Worm (Caenorhabditis elegans) whole organism, L2 larva: ENCODE data around the gene pdi-2.

Experiments
- F13H6.1 ChIP-seq: sonication (generic microtip); optimal IDR thresholded peaks from 2 replicates; lab custom pipeline; 2016; ENCODE audit warnings: missing genetic modification characterization, missing compliant biosample characterization
- R02D3.7 ChIP-seq: fragments of 150-350 bp; optimal IDR thresholded peaks from 2 replicates; lab custom pipeline; 2014; ENCODE audit warnings: missing biosample characterization, missing genetic modification characterization
- Y55F3AM.14 ChIP-seq: fragments of 200-800 bp; sonication (Bioruptor generic); optimal IDR thresholded peaks from 2 replicates; lab custom pipeline; 2018; ENCODE audit warnings: mild to moderate bottlenecking, missing genetic modification characterization, missing compliant biosample characterization
- alr-1 ChIP-seq: fragments of 150-350 bp; optimal IDR thresholded peaks from 2 replicates; lab custom pipeline; 2014; ENCODE audit warnings: missing biosample characterization, missing genetic modification characterization
- aly-2 ChIP-seq: fragments of 150-350 bp; optimal IDR thresholded peaks from 2 replicates; lab custom pipeline; 2014; ENCODE audit warnings: missing biosample characterization, missing genetic modification characterization
- blmp-1 ChIP-seq: sonication (generic microtip); optimal IDR thresholded peaks from 2 replicates; lab custom pipeline; 2017; ENCODE audit warnings: missing genetic modification characterization, mild to moderate bottlenecking, missing compliant biosample characterization, antibody characterized with exemption, moderate library complexity; ENCODE audit not compliant: insufficient read depth
- ceh-16 ChIP-seq: fragments of 150-350 bp; optimal IDR thresholded peaks from 2 replicates; lab custom pipeline; 2014; ENCODE audit warnings: missing biosample characterization, missing genetic modification characterization
- ceh-82 ChIP-seq: fragments of 150-350 bp; optimal IDR thresholded peaks from 2 replicates; lab custom pipeline; 2014; ENCODE audit warnings: missing biosample characterization, missing genetic modification characterization
- crh-2 ChIP-seq: sonication (generic microtip); optimal IDR thresholded peaks from 2 replicates; lab custom pipeline; 2017; ENCODE audit warnings: missing biosample characterization, missing genetic modification characterization
- dmd-4 ChIP-seq: sonication (generic microtip); optimal IDR thresholded peaks from 2 replicates; lab custom pipeline; 2017; ENCODE audit warnings: missing biosample characterization, missing genetic modification characterization
- egl-27 ChIP-seq: sonication (generic microtip); optimal IDR thresholded peaks from 3 replicates; lab custom pipeline; 2017; ENCODE audit warnings: missing biosample characterization, missing genetic modification reagents, missing genetic modification characterization
- elt-1 ChIP-seq: fragments of 150-350 bp; optimal IDR thresholded peaks from 2 replicates; lab custom pipeline; 2014; ENCODE audit warnings: missing biosample characterization, missing genetic modification characterization
- elt-3 ChIP-seq: sonication (generic microtip); optimal IDR thresholded peaks from 2 replicates; lab custom pipeline; 2017; ENCODE audit warnings: missing biosample characterization, missing genetic modification characterization
- fos-1 ChIP-seq: fragments of 150-350 bp; optimal IDR thresholded peaks from 2 replicates; lab custom pipeline; 2014; ENCODE audit warnings: missing biosample characterization, missing genetic modification characterization
- gmeb-1 ChIP-seq: fragments of 150-350 bp; optimal IDR thresholded peaks from 2 replicates; lab custom pipeline; 2014; ENCODE audit warnings: missing biosample characterization, missing genetic modification characterization
- lin-11 ChIP-seq: fragments of 150-350 bp; sonication (generic microtip); optimal IDR thresholded peaks from 2 replicates; lab custom pipeline; 2014; ENCODE audit warnings: missing biosample characterization, missing genetic modification characterization, inconsistent platforms, mixed read lengths
- lin-13 ChIP-seq: fragments of 150-350 bp; optimal IDR thresholded peaks from 2 replicates; lab custom pipeline; 2014; ENCODE audit warnings: missing biosample characterization, missing genetic modification reagents, missing genetic modification characterization
- mab-5 ChIP-seq: fragments of 150-350 bp; optimal IDR thresholded peaks from 2 replicates; lab custom pipeline; 2014; ENCODE audit warnings: missing biosample characterization, missing genetic modification characterization
- mbf-1 ChIP-seq: sonication (generic microtip); optimal IDR thresholded peaks from 2 replicates; lab custom pipeline; 2017; ENCODE audit warnings: missing biosample characterization, missing genetic modification characterization
- mdl-1 ChIP-seq, 2 experiments: fragments of 150-350 bp in 1 of 2; sonication (generic microtip) in 1 of 2; optimal IDR thresholded peaks; 2 replicates each; lab custom pipeline; 2017; ENCODE audit warnings: missing biosample characterization in 2 of 2, missing genetic modification characterization in 2 of 2
- nhr-10 ChIP-seq: sonication (generic microtip); optimal IDR thresholded peaks from 2 replicates; lab custom pipeline; 2017; ENCODE audit warnings: missing biosample characterization, missing genetic modification characterization
- nhr-11 ChIP-seq: fragments of 150-350 bp; optimal IDR thresholded peaks from 2 replicates; lab custom pipeline; 2014; ENCODE audit warnings: missing biosample characterization, missing genetic modification characterization
- nhr-12 ChIP-seq: fragments of 150-350 bp; optimal IDR thresholded peaks from 2 replicates; lab custom pipeline; 2014; ENCODE audit warnings: missing biosample characterization, missing genetic modification characterization
- nhr-129 ChIP-seq: fragments of 150-350 bp; optimal IDR thresholded peaks from 2 replicates; lab custom pipeline; 2014; ENCODE audit warnings: missing biosample characterization, missing genetic modification characterization
- nhr-21 ChIP-seq: fragments of 150-350 bp; optimal IDR thresholded peaks from 2 replicates; lab custom pipeline; 2014; ENCODE audit warnings: missing biosample characterization, missing genetic modification characterization
- nhr-23 ChIP-seq: fragments of 150-350 bp; optimal IDR thresholded peaks from 2 replicates; lab custom pipeline; 2014; ENCODE audit warnings: missing biosample characterization, missing genetic modification reagents, missing genetic modification characterization
- nhr-237 ChIP-seq: fragments of 150-350 bp; optimal IDR thresholded peaks from 2 replicates; lab custom pipeline; 2014; ENCODE audit warnings: missing biosample characterization, missing genetic modification characterization
- nhr-25 ChIP-seq: fragments of 150-350 bp; sonication (generic microtip); optimal IDR thresholded peaks from 3 replicates; lab custom pipeline; 2014; ENCODE audit warnings: missing biosample characterization, missing genetic modification characterization
- nhr-6 ChIP-seq: fragments of 150-350 bp; optimal IDR thresholded peaks from 2 replicates; lab custom pipeline; 2014; ENCODE audit warnings: missing biosample characterization, missing genetic modification characterization
- nhr-77 ChIP-seq: fragments of 150-350 bp; optimal IDR thresholded peaks from 2 replicates; lab custom pipeline; 2014; ENCODE audit warnings: missing biosample characterization, missing genetic modification characterization
- peb-1 ChIP-seq: fragments of 150-350 bp; optimal IDR thresholded peaks from 2 replicates; lab custom pipeline; 2014; ENCODE audit warnings: missing biosample characterization, missing genetic modification characterization
- sem-4 ChIP-seq: fragments of 150-350 bp; optimal IDR thresholded peaks from 2 replicates; lab custom pipeline; 2014; ENCODE audit warnings: missing biosample characterization, missing genetic modification reagents, missing genetic modification characterization
- skn-1 ChIP-seq: sonication (generic microtip); optimal IDR thresholded peaks from 2 replicates; lab custom pipeline; 2017; ENCODE audit warnings: missing biosample characterization, missing genetic modification characterization
- sma-3 ChIP-seq: sonication (generic microtip); optimal IDR thresholded peaks from 2 replicates; lab custom pipeline; 2016; ENCODE audit warnings: missing genetic modification reagents, missing genetic modification characterization, missing compliant biosample characterization
- sma-9 ChIP-seq, 2 experiments: fragments of 150-350 bp in 1 of 2; sonication (generic microtip) in 1 of 2; optimal IDR thresholded peaks; 2 replicates each; lab custom pipeline; 2014 to 2016; ENCODE audit warnings: missing genetic modification characterization in 2 of 2, mild to moderate bottlenecking in 1 of 2, missing biosample characterization in 1 of 2, missing compliant biosample characterization in 1 of 2, missing genetic modification reagents in 1 of 2, moderate library complexity in 1 of 2
- snpc-4 ChIP-seq: fragments of 150-350 bp; optimal IDR thresholded peaks from 2 replicates; lab custom pipeline; 2014; ENCODE audit warnings: missing biosample characterization, missing genetic modification characterization
- unc-39 ChIP-seq: fragments of 150-350 bp; optimal IDR thresholded peaks from 2 replicates; lab custom pipeline; 2014; ENCODE audit warnings: missing biosample characterization, missing genetic modification characterization
- unc-55 ChIP-seq: fragments of 150-350 bp; sonication (generic microtip); optimal IDR thresholded peaks from 3 replicates; lab custom pipeline; 2014; ENCODE audit warnings: missing biosample characterization, missing genetic modification reagents, missing genetic modification characterization
- unc-62 ChIP-seq: fragments of 150-350 bp; optimal IDR thresholded peaks from 2 replicates; lab custom pipeline; 2014; ENCODE audit warnings: missing biosample characterization, missing genetic modification reagents, missing genetic modification characterization
- ztf-1 ChIP-seq: fragments of 200-800 bp; sonication (Bioruptor generic); conservative IDR thresholded peaks from 2 replicates; pipeline ENCODE4 v1.3.6; 2022; ENCODE audit warnings: missing genetic modification characterization, missing compliant biosample characterization
- ztf-4 ChIP-seq: fragments of 150-350 bp; optimal IDR thresholded peaks from 2 replicates; lab custom pipeline; 2014; ENCODE audit warnings: missing biosample characterization, missing genetic modification characterization

The pdi-2 gene

DNA sequence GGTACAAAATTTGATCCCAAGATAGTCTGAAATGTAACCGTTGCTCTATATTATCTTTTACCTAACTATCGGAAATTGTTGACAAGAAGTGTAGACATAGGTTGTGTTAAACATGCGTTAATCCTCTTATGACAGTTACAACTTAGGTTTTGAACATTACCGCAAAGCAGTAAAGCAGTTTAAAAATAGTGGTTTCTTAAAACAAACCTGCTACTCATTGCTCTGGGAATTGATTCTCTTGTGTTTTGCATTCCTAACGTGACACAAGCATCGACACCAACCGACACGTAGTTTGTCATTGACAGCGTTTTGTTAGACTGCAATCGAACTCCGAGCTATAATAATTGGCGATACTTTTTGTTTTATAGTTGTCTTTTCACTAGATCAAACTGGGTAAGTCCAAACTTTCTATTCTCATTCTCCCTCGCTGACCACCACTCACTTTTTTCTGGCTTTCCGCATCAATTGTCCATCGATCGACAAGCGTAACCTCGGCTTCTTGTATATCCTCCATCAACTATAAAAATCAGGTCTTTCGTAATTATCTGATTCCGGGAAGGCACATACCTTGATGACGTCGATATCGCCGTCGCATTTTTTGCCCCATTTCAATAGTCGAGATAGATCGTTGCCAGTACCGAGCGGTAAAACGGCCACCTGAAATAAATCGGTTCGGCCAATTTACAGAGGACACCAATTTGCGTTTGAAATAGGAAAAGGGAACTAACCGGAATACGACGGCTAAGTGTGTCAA, 28.0 kb upstream of the pdi-2 start:
- TF ChIP-seq mab-5 (no peak), lin-11 (tag; lab: Kevin White, UChicago) (no peak), dmd-4 (no peak), snpc-4 (no peak), nhr-12 (tag; lab: Kevin White, UChicago) (no peak), blmp-1 (tag; lab: Kevin White, UChicago) (no peak), nhr-6 (no peak), nhr-23 (tag; lab: Kevin White, UChicago) (no peak), mdl-1 (tag; optimal IDR thresholded peaks at IDR 0.05; lab: Kevin White, UChicago) (no peak)

DNA sequence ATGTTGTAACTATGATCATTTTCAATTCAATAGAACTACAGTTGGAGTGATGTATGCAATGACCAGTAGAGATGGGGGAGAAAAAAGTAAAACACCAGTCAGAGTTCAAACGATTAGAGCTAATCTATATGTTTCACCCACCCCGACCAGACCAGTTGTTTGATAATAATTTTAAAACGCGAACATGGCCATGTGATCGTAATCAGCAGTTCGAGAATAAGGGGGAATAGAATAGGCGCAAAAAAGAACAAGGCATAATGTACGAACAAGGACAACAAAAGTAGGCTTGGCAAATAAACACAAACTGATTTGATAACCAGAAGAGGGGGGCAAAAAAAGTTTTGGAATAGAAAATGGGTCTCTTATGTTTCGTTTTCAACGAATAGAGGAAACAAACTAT, 25.9 kb upstream of the pdi-2 start:
- TF ChIP-seq Y55F3AM.14 (no peak), nhr-77 (tag; lab: Kevin White, UChicago) (no peak), F13H6.1 (peak; percentile 27), elt-3 (tag; lab: Kevin White, UChicago) (no peak), ztf-1 (GFP tag; lab: Robert Waterston, UW) (no peak), alr-1 (tag; lab: Kevin White, UChicago) (no peak), nhr-129 (tag; lab: Kevin White, UChicago) (no peak), skn-1 (tag; lab: Kevin White, UChicago) (no peak), sem-4 (no peak), nhr-237 (tag; lab: Kevin White, UChicago) (no peak), unc-62 (no peak), nhr-10 (no peak), peb-1 (tag; lab: Kevin White, UChicago) (no peak), elt-1 (tag; lab: Kevin White, UChicago) (no peak), unc-39 (tag; lab: Kevin White, UChicago) (no peak), gmeb-1 (tag; lab: Kevin White, UChicago) (no peak), lin-13 (GFP tag; lab: Kevin White, UChicago) (no peak), nhr-11 (no peak), crh-2 (tag; lab: Kevin White, UChicago) (peak; percentile 41), mdl-1 (tag; optimal IDR thresholded peaks at IDR 0.05; lab: Kevin White, UChicago) (no peak), unc-55 (GFP tag; lab: Kevin White, UChicago) (no peak), ceh-16 (tag; lab: Kevin White, UChicago) (no peak), mbf-1 (tag; lab: Kevin White, UChicago) (no peak), sma-9 (GFP tag; optimal IDR thresholded peaks at IDR 0.05; lab: Kevin White, UChicago) (peak; percentile 10), sma-9 (tag; optimal IDR thresholded peaks at IDR 0.05; lab: Kevin White, UChicago) (no peak), mab-5 (no peak), fos-1 (tag; lab: Kevin White, UChicago) (peak; percentile 68), ztf-4 (tag; lab: Kevin White, UChicago) (no peak), nhr-12 (tag; lab: Kevin White, UChicago) (no peak), nhr-25 (tag; lab: Kevin White, UChicago) (peak; percentile 18), aly-2 (tag; lab: Kevin White, UChicago) (no peak), nhr-21 (tag; lab: Kevin White, UChicago) (no peak), ceh-82 (tag; lab: Kevin White, UChicago) (no peak), dmd-4 (no peak), nhr-23 (tag; lab: Kevin White, UChicago) (no peak)

DNA sequence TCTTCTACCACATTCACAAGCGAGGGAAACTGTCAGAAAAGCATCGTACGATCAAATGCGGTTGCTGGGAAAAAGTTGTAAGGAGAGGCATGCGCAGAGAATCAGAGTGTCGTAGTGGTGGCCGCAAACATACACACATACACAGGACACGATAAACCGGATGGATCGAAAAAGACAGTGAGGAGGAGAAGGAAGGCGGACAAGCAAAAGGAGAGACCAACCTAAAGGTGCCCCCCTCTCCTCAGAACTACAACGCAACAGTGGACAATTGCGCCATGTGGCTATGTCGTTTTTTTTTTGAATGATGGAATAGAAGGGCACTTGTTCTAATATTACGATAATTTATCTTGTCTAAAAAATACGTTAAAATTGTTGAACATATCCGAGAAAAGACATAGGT, 25.5 kb upstream of the pdi-2 start:
- TF ChIP-seq nhr-21 (tag; lab: Kevin White, UChicago): no peak
- TF ChIP-seq sma-3 (GFP tag; lab: Kevin White, UChicago): no peak
- no peak for TF ChIP-seq elt-1 (tag; lab: Kevin White, UChicago)
- no peak for TF ChIP-seq nhr-10
- no peak for TF ChIP-seq R02D3.7 (tag; lab: Kevin White, UChicago)
- no peak for TF ChIP-seq alr-1 (tag; lab: Kevin White, UChicago)
- no peak for TF ChIP-seq egl-27
- TF ChIP-seq crh-2 (tag; lab: Kevin White, UChicago): no peak
- TF ChIP-seq dmd-4: no peak
